Worm (Caenorhabditis elegans): ENCODE results near the gene nucb-1.

Gene nucb-1

ce11 chrX:10204313-10205063 lies 7.0 kb downstream of the nucb-1 start:
- TF ChIP-seq sea-1 (GFP tag; conservative IDR thresholded peaks at IDR 0.05) (no peak), hmbx-1 (tag; optimal IDR thresholded peaks at IDR 0.05) (no peak), ceh-13 (GFP tag; optimal IDR thresholded peaks at IDR 0.05) (no peak), hnd-1 (tag; optimal IDR thresholded peaks at IDR 0.05) (no peak), tbx-37 (GFP tag; conservative IDR thresholded peaks at IDR 0.05) (no peak), ama-1 (optimal IDR thresholded peaks at IDR 0.05) (no peak), flt-1 (GFP tag; IDR thresholded peaks at IDR 0.05) (0 out of 2 replicates have a peak, but pooled peaks have one; percentile 5), pes-1 (GFP tag; IDR thresholded peaks at IDR 0.05) (peak; percentile 47; the same call in 1 of the 2 replicates), F13C5.2 (tag; optimal IDR thresholded peaks at IDR 0.05) (no peak), B0310.2 (tag; optimal IDR thresholded peaks at IDR 0.05) (no peak), ceh-36 (tag; optimal IDR thresholded peaks at IDR 0.05) (peak; percentile 48), aly-1 (tag; optimal IDR thresholded peaks at IDR 0.05) (no peak), ets-7 (tag; optimal IDR thresholded peaks at IDR 0.05) (no peak), tra-4 (tag; optimal IDR thresholded peaks at IDR 0.05) (no peak), hmg-4 (GFP tag; optimal IDR thresholded peaks at IDR 0.05) (peak; percentile 7), tbx-11 (GFP tag; IDR thresholded peaks at IDR 0.05) (0 out of 2 replicates have a peak, but pooled peaks have one; percentile 14), scrt-1 (GFP tag; IDR thresholded peaks at IDR 0.05) (no peak)

DNA sequence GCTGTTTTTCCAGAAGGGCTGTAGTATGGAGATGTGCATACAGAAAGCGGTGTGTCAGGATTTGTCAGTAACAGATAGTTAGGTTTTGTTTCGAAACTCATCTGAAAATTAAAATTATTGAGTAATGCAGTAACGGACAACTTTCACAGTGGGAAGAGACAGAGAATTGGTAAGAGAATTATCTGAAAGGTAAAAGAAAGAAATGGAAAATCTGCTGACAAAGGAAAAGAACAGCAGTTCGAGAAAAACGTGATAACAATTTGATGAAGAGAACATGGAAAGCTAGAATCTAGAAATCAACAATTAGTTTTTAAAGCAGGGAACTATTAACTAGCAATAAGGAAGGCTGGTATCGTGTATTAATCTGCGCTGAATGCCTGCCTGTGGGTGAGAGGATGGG lies 7.8 kb downstream of the nucb-1 start, which contains the start of gene sex-1:
Gene sex-1 (minus strand): TSS at position 101 of the 400 bp plus-strand sequence.
- TF ChIP-seq ceh-36 (tag; optimal IDR thresholded peaks at IDR 0.05) (no peak), ama-1 (optimal IDR thresholded peaks at IDR 0.05) (no peak), tbx-37 (GFP tag; conservative IDR thresholded peaks at IDR 0.05) (no peak), flt-1 (GFP tag; IDR thresholded peaks at IDR 0.05) (no peak), sea-1 (GFP tag; conservative IDR thresholded peaks at IDR 0.05) (no peak), B0310.2 (tag; optimal IDR thresholded peaks at IDR 0.05) (no peak), aly-1 (tag; optimal IDR thresholded peaks at IDR 0.05) (no peak), hmg-4 (GFP tag; optimal IDR thresholded peaks at IDR 0.05) (no peak), ets-7 (tag; optimal IDR thresholded peaks at IDR 0.05) (no peak), ceh-13 (GFP tag; optimal IDR thresholded peaks at IDR 0.05) (no peak), scrt-1 (GFP tag; IDR thresholded peaks at IDR 0.05) (no peak), F13C5.2 (tag; optimal IDR thresholded peaks at IDR 0.05) (no peak)

DNA sequence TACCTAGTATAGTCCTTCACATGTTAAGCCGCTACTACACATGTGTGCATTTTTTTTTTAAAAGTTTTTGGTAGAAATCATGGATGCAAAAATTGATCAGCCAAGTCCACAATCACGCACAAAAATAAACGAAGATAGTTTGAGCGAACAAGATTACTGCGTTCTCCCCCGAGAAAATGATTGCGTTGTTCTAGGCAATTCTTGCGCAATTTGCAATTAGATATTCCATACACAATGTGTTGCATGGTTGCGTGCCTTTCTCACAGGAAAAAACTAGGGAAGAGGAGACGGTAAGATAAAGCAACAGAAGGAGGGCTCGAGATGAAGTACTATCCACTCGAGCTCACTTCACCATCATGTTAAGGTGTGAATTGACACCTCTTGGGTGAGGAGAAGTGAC lies 8.5 kb downstream of the nucb-1 start:
- TF ChIP-seq sea-1 (GFP tag; conservative IDR thresholded peaks at IDR 0.05) (no peak), tra-4 (tag; optimal IDR thresholded peaks at IDR 0.05) (no peak), ama-1 (optimal IDR thresholded peaks at IDR 0.05) (no peak), tbx-11 (GFP tag; IDR thresholded peaks at IDR 0.05) (no peak), aly-1 (tag; optimal IDR thresholded peaks at IDR 0.05) (no peak), scrt-1 (GFP tag; IDR thresholded peaks at IDR 0.05) (no peak), pes-1 (GFP tag; IDR thresholded peaks at IDR 0.05) (no peak), ets-7 (tag; optimal IDR thresholded peaks at IDR 0.05) (no peak), hmg-4 (GFP tag; optimal IDR thresholded peaks at IDR 0.05) (no peak), B0310.2 (tag; optimal IDR thresholded peaks at IDR 0.05) (no peak), hnd-1 (tag; optimal IDR thresholded peaks at IDR 0.05) (no peak), F13C5.2 (tag; optimal IDR thresholded peaks at IDR 0.05) (no peak), flt-1 (GFP tag; IDR thresholded peaks at IDR 0.05) (no peak), tbx-37 (GFP tag; conservative IDR thresholded peaks at IDR 0.05) (no peak), ceh-13 (GFP tag; optimal IDR thresholded peaks at IDR 0.05) (no peak), ceh-36 (tag; optimal IDR thresholded peaks at IDR 0.05) (no peak), hmbx-1 (tag; optimal IDR thresholded peaks at IDR 0.05) (no peak)

- no peak for TF ChIP-seq tbx-37 (GFP tag; conservative IDR thresholded peaks at IDR 0.05)
- no peak for TF ChIP-seq tbx-11 (GFP tag; IDR thresholded peaks at IDR 0.05)
- TF ChIP-seq B0310.2 (tag; optimal IDR thresholded peaks at IDR 0.05): no peak
- no peak for TF ChIP-seq tra-4 (tag; optimal IDR thresholded peaks at IDR 0.05)
- no peak for TF ChIP-seq hmg-4 (GFP tag; optimal IDR thresholded peaks at IDR 0.05)
- TF ChIP-seq ceh-36 (tag; optimal IDR thresholded peaks at IDR 0.05): no peak
- TF ChIP-seq hmbx-1 (tag; optimal IDR thresholded peaks at IDR 0.05): no peak
- TF ChIP-seq scrt-1 (GFP tag; IDR thresholded peaks at IDR 0.05): no peak
- no peak for TF ChIP-seq ama-1 (optimal IDR thresholded peaks at IDR 0.05)
- no peak for TF ChIP-seq sea-1 (GFP tag; conservative IDR thresholded peaks at IDR 0.05)
- no peak for TF ChIP-seq ets-7 (tag; optimal IDR thresholded peaks at IDR 0.05)
- no peak for TF ChIP-seq hnd-1 (tag; optimal IDR thresholded peaks at IDR 0.05)
- no peak for TF ChIP-seq pes-1 (GFP tag; IDR thresholded peaks at IDR 0.05)
Measured at ce11 chrX:10208481-10208880, 11.0 kb downstream of the nucb-1 start.

- no peak for TF ChIP-seq tbx-11 (GFP tag; IDR thresholded peaks at IDR 0.05)
- TF ChIP-seq pes-1 (GFP tag; IDR thresholded peaks at IDR 0.05): no peak
- no peak for TF ChIP-seq tra-4 (tag; optimal IDR thresholded peaks at IDR 0.05)
- no peak for TF ChIP-seq B0310.2 (tag; optimal IDR thresholded peaks at IDR 0.05)
- TF ChIP-seq ceh-36 (tag; optimal IDR thresholded peaks at IDR 0.05): no peak
Measured at ce11 chrX:10212469-10212868, 15.0 kb downstream of the nucb-1 start, which contains the start of gene F44A6.3. F44A6.3 (plus strand) TSS chrX:10212769.

DNA sequence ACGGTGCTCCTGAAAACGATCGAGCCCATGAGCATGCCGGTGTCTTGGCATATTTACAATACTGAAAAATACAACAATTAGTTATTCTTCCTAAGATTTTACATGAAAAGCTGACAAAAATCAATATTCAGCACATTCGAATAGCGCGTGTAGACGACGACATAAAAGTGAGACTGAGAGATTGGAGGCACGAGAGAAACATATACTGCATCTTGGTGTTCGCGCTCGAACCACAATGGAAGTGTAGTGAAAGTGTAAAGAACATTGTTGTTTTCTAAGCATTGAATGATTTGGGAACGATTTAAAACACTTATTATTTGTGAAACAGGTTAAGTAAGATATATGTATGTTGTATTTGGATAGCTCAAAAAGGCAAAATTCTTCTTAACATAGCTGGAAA lies 17.9 kb downstream of the nucb-1 start, which contains the start of gene F44A6.4:
Gene F44A6.4 (minus strand): TSS at position 67 of the 400 bp plus-strand sequence.
- TF ChIP-seq tbx-37 (GFP tag; conservative IDR thresholded peaks at IDR 0.05) (no peak), sea-1 (GFP tag; conservative IDR thresholded peaks at IDR 0.05) (no peak)

DNA sequence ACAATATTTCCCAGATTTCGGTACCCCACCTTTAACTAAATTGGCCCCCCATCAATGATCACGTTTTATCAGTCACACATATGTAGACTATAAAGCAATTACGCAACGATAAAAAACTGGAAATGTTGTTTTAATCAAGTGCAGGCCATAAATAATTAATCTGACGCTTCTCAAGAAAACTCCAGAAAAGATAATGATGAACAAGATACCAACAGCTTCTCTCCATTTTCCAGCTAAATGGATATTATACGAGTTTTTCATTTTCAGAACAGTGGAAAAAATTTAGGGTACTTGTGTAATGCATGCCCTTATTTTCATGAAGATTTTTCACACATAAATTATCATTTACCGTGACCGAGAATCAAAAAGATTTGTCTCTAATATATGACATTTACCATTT lies 18.8 kb downstream of the nucb-1 start:
- TF ChIP-seq B0310.2 (tag; optimal IDR thresholded peaks at IDR 0.05) (no peak), ama-1 (optimal IDR thresholded peaks at IDR 0.05) (no peak), pes-1 (GFP tag; IDR thresholded peaks at IDR 0.05) (no peak), ceh-36 (tag; optimal IDR thresholded peaks at IDR 0.05) (no peak), tbx-11 (GFP tag; IDR thresholded peaks at IDR 0.05) (no peak), scrt-1 (GFP tag; IDR thresholded peaks at IDR 0.05) (no peak), flt-1 (GFP tag; IDR thresholded peaks at IDR 0.05) (no peak), F13C5.2 (tag; optimal IDR thresholded peaks at IDR 0.05) (no peak), hmg-4 (GFP tag; optimal IDR thresholded peaks at IDR 0.05) (no peak), tra-4 (tag; optimal IDR thresholded peaks at IDR 0.05) (no peak), hmbx-1 (tag; optimal IDR thresholded peaks at IDR 0.05) (no peak)

All from whole organism, early embryonic.